Fruit fly (Drosophila melanogaster) whole organism, embryonic: Measurements from ENCODE around the gene HP1c.

Source experiments
- Adf1 ChIP-seq: fragments of 200-800 bp; sonication (Bioruptor generic); IDR thresholded peaks from 2 replicates; pipeline ENCODE4 v1.3.6; 2022; ENCODE audit warnings: missing biosample characterization, missing genetic modification characterization
- Aef1 ChIP-seq: fragments of 200-800 bp; sonication (Bioruptor generic); IDR thresholded peaks from 3 replicates; pipeline ENCODE4 v1.3.6; 2022; ENCODE audit warnings: missing biosample characterization, missing genetic modification characterization
- CG10274 ChIP-seq: fragments of 200-800 bp; sonication (Bioruptor generic); optimal IDR thresholded peaks from 3 replicates; lab custom pipeline; 2017; ENCODE audit warnings: missing biosample characterization, mild to moderate bottlenecking, missing genetic modification characterization
- CG10321 ChIP-seq: fragments of 200-800 bp; sonication (Bioruptor generic); IDR thresholded peaks from 2 replicates; pipeline ENCODE4 v1.3.6; 2022; ENCODE audit warnings: missing biosample characterization, missing genetic modification characterization
- CG10543 ChIP-seq: fragments of 200-800 bp; sonication (Bioruptor generic); optimal IDR thresholded peaks from 3 replicates; lab custom pipeline; 2017; ENCODE audit warnings: missing biosample characterization, mild to moderate bottlenecking, missing genetic modification characterization, moderate library complexity
- CG11695 ChIP-seq: fragments of 200-800 bp; sonication (Bioruptor generic); IDR thresholded peaks from 3 replicates; pipeline ENCODE4 v1.3.6; 2022; ENCODE audit warnings: missing biosample characterization, missing genetic modification characterization
- CG12391 ChIP-seq: fragments of 200-800 bp; sonication (Bioruptor generic); optimal IDR thresholded peaks from 3 replicates; lab custom pipeline; 2018; ENCODE audit warnings: missing biosample characterization, mild to moderate bottlenecking, missing genetic modification characterization, moderate library complexity
- CG13894 ChIP-seq: fragments of 200-800 bp; sonication (Bioruptor generic); optimal IDR thresholded peaks from 3 replicates; lab custom pipeline; 2018; ENCODE audit warnings: missing biosample characterization, mild to moderate bottlenecking, missing genetic modification characterization, moderate library complexity
- CG14014 ChIP-seq: fragments of 200-800 bp; sonication (Bioruptor generic); IDR thresholded peaks from 2 replicates; pipeline ENCODE4 v1.3.6; 2022; ENCODE audit warnings: missing biosample characterization, missing genetic modification characterization
- CG14710 ChIP-seq: fragments of 200-800 bp; sonication (Bioruptor generic); optimal IDR thresholded peaks from 3 replicates; lab custom pipeline; 2019; ENCODE audit warnings: missing biosample characterization, mild to moderate bottlenecking, missing genetic modification characterization, moderate library complexity
- CG15514 ChIP-seq: fragments of 200-800 bp; sonication (Bioruptor generic); optimal IDR thresholded peaks from 3 replicates; lab custom pipeline; 2017; ENCODE audit warnings: missing biosample characterization, missing genetic modification characterization, mild to moderate bottlenecking, moderate library complexity, missing genetic modification reagents
- CG1647 ChIP-seq: fragments of 200-800 bp; sonication (Bioruptor generic); optimal IDR thresholded peaks from 3 replicates; lab custom pipeline; 2016; ENCODE audit warnings: missing biosample characterization, missing genetic modification characterization
- CG17328 ChIP-seq: fragments of 200-800 bp; sonication (Bioruptor generic); IDR thresholded peaks from 2 replicates; pipeline ENCODE4 v1.3.6; 2022; ENCODE audit warnings: missing biosample characterization, missing genetic modification characterization
- CG17361 ChIP-seq: fragments of 200-800 bp; sonication (Bioruptor generic); IDR thresholded peaks from 3 replicates; pipeline ENCODE4 v1.3.6; 2022; ENCODE audit warnings: missing biosample characterization, missing genetic modification characterization
- CG17385 ChIP-seq: fragments of 200-800 bp; sonication (Bioruptor generic); optimal IDR thresholded peaks from 3 replicates; lab custom pipeline; 2018; ENCODE audit warnings: missing biosample characterization, mild to moderate bottlenecking, missing genetic modification characterization
- CG17802 ChIP-seq: fragments of 200-800 bp; sonication (Bioruptor generic); optimal IDR thresholded peaks from 2 replicates; lab custom pipeline; 2018; ENCODE audit warnings: missing biosample characterization, mild to moderate bottlenecking, missing genetic modification characterization, moderate library complexity
- CG1832 ChIP-seq: fragments of 200-800 bp; sonication (Bioruptor generic); optimal IDR thresholded peaks from 2 replicates; lab custom pipeline; 2017; ENCODE audit warnings: missing biosample characterization, mild to moderate bottlenecking, missing genetic modification characterization, inconsistent platforms
- CG2116 ChIP-seq: fragments of 200-800 bp; sonication (Bioruptor generic); optimal IDR thresholded peaks from 3 replicates; lab custom pipeline; 2018; ENCODE audit warnings: missing biosample characterization, mild to moderate bottlenecking, missing genetic modification characterization
- CG30403 ChIP-seq: fragments of 200-800 bp; sonication (Bioruptor generic); optimal IDR thresholded peaks from 3 replicates; lab custom pipeline; 2016; ENCODE audit warnings: missing biosample characterization, missing genetic modification characterization
- CG3407 ChIP-seq: fragments of 200-800 bp; sonication (Bioruptor generic); optimal IDR thresholded peaks from 2 replicates; lab custom pipeline; 2018; ENCODE audit warnings: missing biosample characterization, mild to moderate bottlenecking, missing genetic modification characterization
- CG3726 ChIP-seq: fragments of 200-800 bp; sonication (Bioruptor generic); IDR thresholded peaks from 3 replicates; pipeline ENCODE4, ENCODE4 v1.3.6; 2022; ENCODE audit warnings: missing biosample characterization, missing genetic modification characterization
- CG4404 ChIP-seq: fragments of 200-800 bp; sonication (Bioruptor generic); IDR thresholded peaks from 2 replicates; pipeline ENCODE4 v1.3.6; 2022; ENCODE audit warnings: missing biosample characterization, missing genetic modification characterization
- CG5180 ChIP-seq: fragments of 200-800 bp; sonication (Bioruptor generic); optimal IDR thresholded peaks from 3 replicates; lab custom pipeline; 2017; ENCODE audit warnings: missing biosample characterization, missing genetic modification characterization, mild to moderate bottlenecking, moderate library complexity, missing genetic modification reagents
- CG6765 ChIP-seq: fragments of 200-800 bp; sonication (Bioruptor generic); optimal IDR thresholded peaks from 3 replicates; lab custom pipeline; 2017; ENCODE audit warnings: missing biosample characterization, mild to moderate bottlenecking, missing genetic modification characterization
- CG7963 ChIP-seq: fragments of 200-800 bp; sonication (Bioruptor generic); IDR thresholded peaks from 3 replicates; pipeline ENCODE4 v1.3.6; 2022; ENCODE audit warnings: missing biosample characterization, missing genetic modification characterization; ENCODE audit not compliant: partially characterized antibody
- CG7987 ChIP-seq: fragments of 200-800 bp; sonication (Bioruptor generic); optimal IDR thresholded peaks from 2 replicates; lab custom pipeline; 2018; ENCODE audit warnings: missing biosample characterization, mild to moderate bottlenecking, missing genetic modification characterization, moderate library complexity
- CG8281 ChIP-seq: fragments of 200-800 bp; sonication (Bioruptor generic); optimal IDR thresholded peaks from 2 replicates; lab custom pipeline; 2018; ENCODE audit warnings: missing biosample characterization, mild to moderate bottlenecking, missing genetic modification characterization, moderate library complexity
- HHEX ChIP-seq: fragments of 200-800 bp; sonication (Bioruptor generic); optimal IDR thresholded peaks from 3 replicates; lab custom pipeline; 2017; ENCODE audit warnings: missing biosample characterization, mild to moderate bottlenecking, missing genetic modification characterization, missing genetic modification reagents
- Lpt ChIP-seq: fragments of >200 bp; optimal IDR thresholded peaks from 2 replicates; lab custom pipeline; 2018; ENCODE audit warnings: missing biosample characterization, missing genetic modification characterization
- Mrtf ChIP-seq: fragments of 200-800 bp; sonication (Bioruptor generic); IDR thresholded peaks from 3 replicates; pipeline ENCODE4 v1.3.6; 2022; ENCODE audit warnings: missing biosample characterization, missing genetic modification characterization
- NfI ChIP-seq: fragments of 200-800 bp; sonication (Bioruptor generic); optimal IDR thresholded peaks from 3 replicates; lab custom pipeline; 2018; ENCODE audit warnings: missing biosample characterization, mild to moderate bottlenecking, missing genetic modification characterization, moderate library complexity
- Poxn ChIP-seq: fragments of 200-800 bp; sonication (Bioruptor generic); IDR thresholded peaks from 2 replicates; pipeline ENCODE4 v1.3.6; 2022; ENCODE audit warnings: missing biosample characterization, missing genetic modification characterization
- Rx ChIP-seq: fragments of 200-800 bp; sonication (Bioruptor generic); IDR thresholded peaks from 2 replicates; pipeline ENCODE4 v1.3.6; 2022; ENCODE audit warnings: missing biosample characterization, missing genetic modification characterization
- Scr ChIP-seq: fragments of 200-800 bp; sonication (Bioruptor generic); IDR thresholded peaks from 2 replicates; pipeline ENCODE4 v1.3.6; 2022; ENCODE audit warnings: missing biosample characterization, missing genetic modification characterization; ENCODE audit not compliant: partially characterized antibody
- Sry-δ ChIP-seq: fragments of 200-800 bp; sonication (Bioruptor generic); optimal IDR thresholded peaks from 2 replicates; lab custom pipeline; 2016; ENCODE audit warnings: missing biosample characterization, missing genetic modification characterization
- Xrp1 ChIP-seq: fragments of 200-800 bp; sonication (Bioruptor generic); IDR thresholded peaks from 2 replicates; pipeline ENCODE4 v1.3.6; 2022; ENCODE audit warnings: missing biosample characterization, missing genetic modification characterization
- bsh ChIP-seq, 2 experiments: fragments of 200-800 bp; sonication (Bioruptor generic); optimal IDR thresholded peaks; 2 replicates each; lab custom pipeline; 2017 to 2018; ENCODE audit warnings: mild to moderate bottlenecking in 2 of 2, missing biosample characterization in 2 of 2, missing genetic modification characterization in 2 of 2, moderate library complexity in 1 of 2
- chn ChIP-seq: fragments of 200-800 bp; sonication (Bioruptor generic); optimal IDR thresholded peaks from 2 replicates; lab custom pipeline; 2016; ENCODE audit warnings: missing biosample characterization, missing genetic modification characterization
- crc ChIP-seq: fragments of 200-800 bp; sonication (Bioruptor generic); optimal IDR thresholded peaks from 2 replicates; lab custom pipeline; 2016; ENCODE audit warnings: missing biosample characterization, missing genetic modification characterization
- disco-r ChIP-seq: fragments of 200-800 bp; sonication (Bioruptor generic); optimal IDR thresholded peaks from 2 replicates; lab custom pipeline; 2016; ENCODE audit warnings: missing biosample characterization, missing genetic modification characterization
- dmrt11E ChIP-seq: fragments of 200-800 bp; sonication (Bioruptor generic); optimal IDR thresholded peaks from 3 replicates; lab custom pipeline; 2018; ENCODE audit warnings: missing biosample characterization, mild to moderate bottlenecking, missing genetic modification characterization, moderate library complexity
- fu2 ChIP-seq: fragments of 200-800 bp; sonication (Bioruptor generic); optimal IDR thresholded peaks from 2 replicates; lab custom pipeline; 2016; ENCODE audit warnings: missing biosample characterization, missing genetic modification characterization
- ham ChIP-seq: fragments of 200-800 bp; sonication (Bioruptor generic); IDR thresholded peaks from 2 replicates; pipeline ENCODE4 v1.3.6; 2022; ENCODE audit warnings: missing biosample characterization, missing genetic modification characterization
- insv ChIP-seq, 2 experiments: fragments of 200-800 bp; sonication (Bioruptor generic); optimal IDR thresholded peaks; 3 replicates each; lab custom pipeline; 2016 to 2018; ENCODE audit warnings: missing biosample characterization in 2 of 2, missing genetic modification characterization in 2 of 2
- org-1 ChIP-seq: fragments of 200-800 bp; sonication (Bioruptor generic); optimal IDR thresholded peaks from 2 replicates; lab custom pipeline; 2017; ENCODE audit warnings: missing biosample characterization, missing genetic modification characterization
- phol ChIP-seq: fragments of 200-800 bp; sonication (Bioruptor generic); optimal IDR thresholded peaks from 3 replicates; lab custom pipeline; 2018; ENCODE audit warnings: missing biosample characterization, mild to moderate bottlenecking, missing genetic modification characterization, moderate library complexity
- pros ChIP-seq: fragments of 200-800 bp; sonication (Bioruptor generic); optimal IDR thresholded peaks from 3 replicates; lab custom pipeline; 2019; ENCODE audit warnings: missing biosample characterization, mild to moderate bottlenecking, missing genetic modification characterization, moderate library complexity
- pum ChIP-seq: fragments of 200-800 bp; sonication (Bioruptor generic); optimal IDR thresholded peaks from 2 replicates; lab custom pipeline; 2016; ENCODE audit warnings: missing biosample characterization, missing genetic modification characterization
- pzg ChIP-seq: fragments of 200-800 bp; sonication (Bioruptor generic); optimal IDR thresholded peaks from 3 replicates; lab custom pipeline; 2018; ENCODE audit warnings: missing biosample characterization, mild to moderate bottlenecking, missing genetic modification characterization, moderate library complexity
- ro ChIP-seq: fragments of 200-800 bp; sonication (Bioruptor generic); IDR thresholded peaks from 2 replicates; pipeline ENCODE4 v1.3.6; 2022; ENCODE audit warnings: missing biosample characterization, missing genetic modification characterization
- row ChIP-seq: fragments of 200-800 bp; sonication (Bioruptor generic); IDR thresholded peaks from 3 replicates; pipeline ENCODE4 v1.3.6; 2022; ENCODE audit warnings: missing biosample characterization, missing genetic modification characterization

HP1c gene

DNA sequence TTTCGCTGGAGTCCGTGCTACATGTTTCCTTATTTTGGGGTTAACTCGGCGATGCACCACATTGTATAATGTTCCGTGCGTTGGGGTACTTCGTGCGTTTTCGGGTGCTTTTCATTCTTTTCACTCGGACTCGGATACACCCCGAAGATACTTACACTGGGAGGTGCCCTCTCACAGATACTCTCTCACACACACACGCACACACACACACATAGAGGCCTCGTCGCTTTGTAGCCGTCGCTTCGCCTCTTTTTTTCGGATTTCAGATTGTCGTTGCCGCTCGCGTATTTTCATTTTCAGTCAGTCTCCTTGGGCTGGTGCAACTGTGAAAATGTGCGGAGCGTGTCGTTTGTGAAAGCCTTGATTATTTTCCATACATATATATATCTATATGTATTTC is 36.0 kb downstream of the HP1c start (continued):
- no peak for TF ChIP-seq CG11695 (GFP tag; lab: Robert Waterston, UW)
- TF ChIP-seq pzg (GFP tag; lab: Kevin White, UChicago) = no peak
- peak; percentile 29 for TF ChIP-seq CG17385 (GFP tag; lab: Kevin White, UChicago)
- TF ChIP-seq CG17802 (tag; lab: Kevin White, UChicago) = no peak
- no peak for TF ChIP-seq ham (GFP tag; lab: Robert Waterston, UW)
- no peak for TF ChIP-seq CG3726
- no peak for TF ChIP-seq CG13894 (tag; lab: Kevin White, UChicago)
- no peak for TF ChIP-seq CG15514 (GFP tag; lab: Kevin White, UChicago)
- no peak for TF ChIP-seq Scr (GFP tag; lab: Robert Waterston, UW)
- TF ChIP-seq HHEX (GFP tag; lab: Kevin White, UChicago) = no peak
- TF ChIP-seq CG4404 (GFP tag; lab: Robert Waterston, UW) = no peak
- TF ChIP-seq CG17328 (GFP tag; lab: Robert Waterston, UW) = no peak
- no peak for TF ChIP-seq org-1 (GFP tag; lab: Kevin White, UChicago)
- TF ChIP-seq CG3407 (GFP tag; lab: Kevin White, UChicago) = no peak
- TF ChIP-seq disco-r (GFP tag; lab: Kevin White, UChicago) = no peak
- no peak; the same call in 2 of the 3 replicates for TF ChIP-seq Mrtf (GFP tag; lab: Robert Waterston, UW)
- no peak for TF ChIP-seq CG1832
- no peak for TF ChIP-seq CG10274 (GFP tag; lab: Kevin White, UChicago)
- TF ChIP-seq Rx (GFP tag; lab: Robert Waterston, UW) = no peak
- TF ChIP-seq crc (GFP tag; lab: Kevin White, UChicago) = no peak
- TF ChIP-seq bsh (GFP tag; optimal IDR thresholded peaks at IDR 0.05; lab: Kevin White, UChicago) = peak in 1 of 2 experiments; percentile 14
- TF ChIP-seq fu2 (GFP tag; lab: Kevin White, UChicago) = no peak
- no peak for TF ChIP-seq Lpt (GFP tag; lab: Kevin White, UChicago)
- no peak for TF ChIP-seq CG1647 (GFP tag; lab: Kevin White, UChicago)
- no peak for TF ChIP-seq Sry-δ (GFP tag; lab: Kevin White, UChicago)
- no peak; the same call in 2 of the 3 replicates for TF ChIP-seq row (GFP tag; lab: Robert Waterston, UW)
- no peak for TF ChIP-seq Poxn (GFP tag; lab: Robert Waterston, UW)
- TF ChIP-seq insv (GFP tag; optimal IDR thresholded peaks at IDR 0.05; lab: Kevin White, UChicago) = no peak
- TF ChIP-seq pros (GFP tag; lab: Kevin White, UChicago) = peak; percentile 2
- no peak for TF ChIP-seq CG12391 (tag; lab: Kevin White, UChicago)
- no peak for TF ChIP-seq CG7987 (GFP tag; lab: Kevin White, UChicago)
- peak; percentile 53; the same call in 1 of the 2 replicates for TF ChIP-seq CG14014 (GFP tag; lab: Robert Waterston, UW)
- TF ChIP-seq chn (GFP tag; lab: Kevin White, UChicago) = no peak
- no peak for TF ChIP-seq dmrt11E (tag; lab: Kevin White, UChicago)
- TF ChIP-seq NfI (GFP tag; lab: Kevin White, UChicago) = peak; percentile 29
- TF ChIP-seq ro = no peak
- TF ChIP-seq CG30403 (GFP tag; lab: Kevin White, UChicago) = no peak
- TF ChIP-seq Adf1 = peak; percentile 61; the same call in 1 of the 2 replicates
- TF ChIP-seq CG8281 (tag; lab: Kevin White, UChicago) = no peak
- no peak for TF ChIP-seq CG2116
- TF ChIP-seq CG5180 = no peak
- no peak for TF ChIP-seq CG14710 (tag; lab: Kevin White, UChicago)
- TF ChIP-seq CG10543 = peak; percentile 45
- no peak for TF ChIP-seq CG10321
- no peak for TF ChIP-seq CG17361 (GFP tag; lab: Robert Waterston, UW)
- no peak for TF ChIP-seq CG7963 (GFP tag; lab: Robert Waterston, UW)
- peak; percentile 41 for TF ChIP-seq CG6765 (GFP tag; lab: Kevin White, UChicago)
- TF ChIP-seq pum (GFP tag; lab: Kevin White, UChicago) = no peak
- TF ChIP-seq Xrp1 (GFP tag; lab: Robert Waterston, UW) = peak; percentile 32
- no peak for TF ChIP-seq phol (tag; lab: Kevin White, UChicago)
- no peak for TF ChIP-seq Aef1 (GFP tag; lab: Robert Waterston, UW)
